Worm (Caenorhabditis elegans) whole organism, L4 larva: ENCODE data around the gene sld-5.
A peak's percentile ranks its signal among the peaks of the same experiment; 100 is the strongest.

Experiments
- F10B5.3 ChIP-seq: sonication (generic microtip); optimal IDR thresholded peaks from 2 replicates; lab custom pipeline; 2016; ENCODE audit warnings: mild to moderate bottlenecking, missing genetic modification characterization, missing compliant biosample characterization
- F26F4.8 ChIP-seq: fragments of 200-800 bp; sonication (Bioruptor generic); conservative IDR thresholded peaks from 2 replicates; pipeline ENCODE4 v1.3.6; 2022; ENCODE audit warnings: missing genetic modification characterization, missing compliant biosample characterization
- F37D6.2 ChIP-seq: sonication (generic microtip); optimal IDR thresholded peaks from 2 replicates; lab custom pipeline; 2016; ENCODE audit warnings: mild to moderate bottlenecking, missing genetic modification characterization, missing compliant biosample characterization
- F44E2.7 ChIP-seq: fragments of 200-800 bp; sonication (Bioruptor generic); IDR thresholded peaks from 2 replicates; pipeline ENCODE4 v2.1.2; 2022; ENCODE audit warnings: missing genetic modification characterization, missing compliant biosample characterization
- F49E8.2 ChIP-seq: sonication (generic microtip); optimal IDR thresholded peaks from 2 replicates; lab custom pipeline; 2016; ENCODE audit warnings: missing compliant biosample characterization, mild to moderate bottlenecking, missing genetic modification characterization, borderline replicate concordance
- T26A8.4 ChIP-seq: fragments of 200-800 bp; sonication (Bioruptor generic); IDR thresholded peaks from 2 replicates; pipeline ENCODE4 v1.3.6; 2022; ENCODE audit warnings: missing genetic modification characterization, missing compliant biosample characterization
- Y48G9A.11 ChIP-seq: fragments of 200-800 bp; sonication (Bioruptor generic); IDR thresholded peaks from 2 replicates; pipeline ENCODE4 v1.3.6; 2022; ENCODE audit warnings: missing genetic modification reagents, missing genetic modification characterization, missing compliant biosample characterization
- Y75B8A.6 ChIP-seq: fragments of 200-800 bp; sonication (Bioruptor generic); IDR thresholded peaks from 2 replicates; pipeline ENCODE4 v1.3.6; 2022; ENCODE audit warnings: missing genetic modification reagents, missing genetic modification characterization, missing compliant biosample characterization
- ZK337.2 ChIP-seq: fragments of 200-800 bp; sonication (Bioruptor generic); IDR thresholded peaks from 2 replicates; pipeline ENCODE4 v1.3.6; 2022; ENCODE audit warnings: missing genetic modification reagents, missing genetic modification characterization, missing compliant biosample characterization
- ZK546.5 ChIP-seq, 2 experiments: sonication (generic microtip); optimal IDR thresholded peaks; 2 replicates each; lab custom pipeline; 2017; ENCODE audit warnings: missing biosample characterization in 2 of 2, missing genetic modification characterization in 2 of 2
- aha-1 ChIP-seq: fragments of 150-350 bp; peaks from one replicate; lab custom pipeline; 2014; ENCODE audit warnings: missing biosample characterization, missing genetic modification characterization
- ama-1 ChIP-seq: fragments of 150-350 bp; optimal IDR thresholded peaks from 2 replicates; lab custom pipeline; 2014; ENCODE audit warnings: inconsistent platforms, mixed read lengths
- attf-4 ChIP-seq: sonication (generic microtip); optimal IDR thresholded peaks from 3 replicates; lab custom pipeline; 2017; ENCODE audit warnings: missing biosample characterization, missing genetic modification characterization
- ceh-20 ChIP-seq: fragments of 200-800 bp; sonication (Bioruptor generic); IDR thresholded peaks from 2 replicates; pipeline ENCODE4 v1.3.6; 2022; ENCODE audit warnings: missing genetic modification reagents, missing genetic modification characterization, missing compliant biosample characterization
- ceh-28 ChIP-seq: fragments of 150-350 bp; optimal IDR thresholded peaks from 2 replicates; lab custom pipeline; 2014; ENCODE audit warnings: missing biosample characterization, missing genetic modification reagents, missing genetic modification characterization
- ceh-32 ChIP-seq: sonication (generic microtip); optimal IDR thresholded peaks from 2 replicates; lab custom pipeline; 2016; ENCODE audit warnings: mild to moderate bottlenecking, missing genetic modification characterization, missing compliant biosample characterization; ENCODE audit not compliant: poor library complexity
- ces-1 ChIP-seq: fragments of 150-350 bp; sonication (generic microtip); optimal IDR thresholded peaks from 4 replicates; lab custom pipeline; 2014; ENCODE audit warnings: missing biosample characterization, missing genetic modification reagents, missing genetic modification characterization
- ctbp-1 ChIP-seq: fragments of 200-800 bp; sonication (Bioruptor generic); IDR thresholded peaks from 2 replicates; pipeline ENCODE4 v1.3.6; 2022; ENCODE audit warnings: missing genetic modification reagents, missing genetic modification characterization, missing compliant biosample characterization
- daf-12 ChIP-seq: fragments of 150-350 bp; optimal IDR thresholded peaks from 2 replicates; lab custom pipeline; 2014; ENCODE audit warnings: missing biosample characterization, missing genetic modification reagents, missing genetic modification characterization
- daf-16 ChIP-seq, 3 experiments: sonication (generic microtip); optimal IDR thresholded peaks; 2 replicates each; lab custom pipeline; 2016 to 2017; ENCODE audit warnings: missing genetic modification characterization in 3 of 3, missing genetic modification reagents in 3 of 3, mild to moderate bottlenecking in 2 of 3, missing compliant biosample characterization in 2 of 3, missing biosample characterization in 1 of 3, moderate library complexity in 1 of 3
- daf-19 ChIP-seq: fragments of 200-800 bp; sonication (Bioruptor generic); conservative IDR thresholded peaks from 2 replicates; pipeline ENCODE4 v1.3.6; 2022; ENCODE audit warnings: missing genetic modification characterization, missing compliant biosample characterization
- dpl-1 ChIP-seq: fragments of 150-350 bp; optimal IDR thresholded peaks from 2 replicates; lab custom pipeline; 2014; ENCODE audit warnings: missing biosample characterization, missing genetic modification reagents, missing genetic modification characterization
- duxl-1 ChIP-seq: sonication (generic microtip); optimal IDR thresholded peaks from 2 replicates; lab custom pipeline; 2016; ENCODE audit warnings: mild to moderate bottlenecking, missing genetic modification characterization, moderate library complexity, missing compliant biosample characterization; ENCODE audit not compliant: poor library complexity
- fos-1 ChIP-seq: fragments of 150-350 bp; optimal IDR thresholded peaks from 2 replicates; lab custom pipeline; 2014; ENCODE audit warnings: missing biosample characterization, missing genetic modification characterization
- hmg-1.1 ChIP-seq: fragments of 200-800 bp; sonication (Bioruptor generic); IDR thresholded peaks from 2 replicates; pipeline ENCODE4 v1.3.6; 2022; ENCODE audit warnings: missing genetic modification reagents, missing genetic modification characterization, missing compliant biosample characterization
- lim-7 ChIP-seq: fragments of 200-800 bp; sonication (Bioruptor generic); IDR thresholded peaks from 2 replicates; pipeline ENCODE4 v1.3.6; 2022; ENCODE audit warnings: missing genetic modification characterization, missing compliant biosample characterization
- lin-13 ChIP-seq: fragments of 150-350 bp; optimal IDR thresholded peaks from 2 replicates; lab custom pipeline; 2014; ENCODE audit warnings: missing biosample characterization, missing genetic modification reagents, missing genetic modification characterization
- lin-38 ChIP-seq: fragments of 200-800 bp; sonication (Bioruptor generic); IDR thresholded peaks from 2 replicates; pipeline ENCODE4 v1.3.6; 2022; ENCODE audit warnings: missing genetic modification reagents, missing genetic modification characterization, missing compliant biosample characterization
- madf-5 ChIP-seq, 2 experiments: fragments of 200-800 bp; sonication (Bioruptor generic); IDR thresholded peaks; 2 replicates each; pipeline ENCODE4 v1.3.6; 2022; ENCODE audit warnings: missing compliant biosample characterization in 2 of 2, missing genetic modification characterization in 2 of 2
- madf-9 ChIP-seq: fragments of 200-800 bp; sonication (Bioruptor generic); conservative IDR thresholded peaks from 2 replicates; pipeline ENCODE4 v1.3.6; 2022; ENCODE audit warnings: missing genetic modification reagents, missing genetic modification characterization, missing compliant biosample characterization
- mep-1 ChIP-seq: fragments of 150-350 bp; sonication (generic microtip); optimal IDR thresholded peaks from 3 replicates; lab custom pipeline; 2014; ENCODE audit warnings: missing biosample characterization, missing genetic modification characterization
- mxl-2 ChIP-seq: fragments of 200-800 bp; sonication (Bioruptor generic); conservative IDR thresholded peaks from 2 replicates; pipeline ENCODE4 v1.3.6; 2022; ENCODE audit warnings: missing genetic modification reagents, missing genetic modification characterization, missing compliant biosample characterization
- nhr-102 ChIP-seq: sonication (generic microtip); optimal IDR thresholded peaks from 2 replicates; lab custom pipeline; 2016; ENCODE audit warnings: mild to moderate bottlenecking, missing genetic modification characterization, moderate library complexity, missing compliant biosample characterization
- nhr-111 ChIP-seq: fragments of 200-800 bp; sonication (Bioruptor generic); optimal IDR thresholded peaks from 2 replicates; lab custom pipeline; 2018; ENCODE audit warnings: mild to moderate bottlenecking, missing genetic modification characterization, missing compliant biosample characterization
- nhr-237 ChIP-seq: sonication (generic microtip); optimal IDR thresholded peaks from 2 replicates; lab custom pipeline; 2017; ENCODE audit warnings: missing biosample characterization, missing genetic modification characterization
- nhr-25 ChIP-seq: sonication (generic microtip); optimal IDR thresholded peaks from 2 replicates; lab custom pipeline; 2017; ENCODE audit warnings: missing genetic modification characterization, mild to moderate bottlenecking, missing compliant biosample characterization, antibody characterized with exemption, moderate library complexity, borderline replicate concordance; ENCODE audit not compliant: insufficient read depth
- nhr-41 ChIP-seq: fragments of 200-800 bp; sonication (Bioruptor generic); IDR thresholded peaks from 2 replicates; pipeline ENCODE4 v1.3.6; 2022; ENCODE audit warnings: missing genetic modification reagents, missing genetic modification characterization, missing compliant biosample characterization
- nhr-76 ChIP-seq: fragments of 150-350 bp; optimal IDR thresholded peaks from 2 replicates; lab custom pipeline; 2014; ENCODE audit warnings: missing biosample characterization, missing genetic modification characterization
- pha-4 ChIP-seq, 2 experiments: fragments of 150-350 bp in 1 of 2; fragments of 200-800 bp in 1 of 2; sonication (Bioruptor generic) in 1 of 2; IDR thresholded peaks in 1 of 2; optimal IDR thresholded peaks in 1 of 2; 2 replicates each; pipeline versions ENCODE4 v1.3.6 to Lab custom; 2014 to 2022; ENCODE audit warnings: missing genetic modification characterization in 2 of 2, missing genetic modification reagents in 2 of 2, missing biosample characterization in 1 of 2, missing compliant biosample characterization in 1 of 2
- rbr-2 ChIP-seq: sonication (generic microtip); optimal IDR thresholded peaks from 2 replicates; lab custom pipeline; 2016; ENCODE audit warnings: missing genotype, missing genetic modification characterization, missing compliant biosample characterization
- snpc-1.2 ChIP-seq: fragments of 200-800 bp; sonication (Bioruptor generic); IDR thresholded peaks from 2 replicates; pipeline ENCODE4 v1.3.6; 2022; ENCODE audit warnings: missing genetic modification reagents, missing genetic modification characterization, missing compliant biosample characterization
- spr-1 ChIP-seq: sonication (generic microtip); optimal IDR thresholded peaks from 2 replicates; lab custom pipeline; 2016; ENCODE audit warnings: mild to moderate bottlenecking, missing genetic modification characterization, missing compliant biosample characterization
- unc-130 ChIP-seq: sonication (generic microtip); optimal IDR thresholded peaks from 2 replicates; lab custom pipeline; 2016; ENCODE audit warnings: missing genetic modification reagents, missing genetic modification characterization, missing compliant biosample characterization
- zfp-3 ChIP-seq: fragments of 200-800 bp; sonication (Bioruptor generic); conservative IDR thresholded peaks from 2 replicates; pipeline ENCODE4 v1.3.6; 2022; ENCODE audit warnings: missing genetic modification reagents, missing genetic modification characterization, missing compliant biosample characterization
- zip-2 ChIP-seq: fragments of 150-350 bp; optimal IDR thresholded peaks from 2 replicates; lab custom pipeline; 2014; ENCODE audit warnings: missing biosample characterization, missing genetic modification characterization
- ztf-7 ChIP-seq: fragments of 150-350 bp; optimal IDR thresholded peaks from 2 replicates; lab custom pipeline; 2014; ENCODE audit warnings: missing biosample characterization, missing genetic modification characterization

The sld-5 gene

ce11 chrV:20266992-20267391, 29.4 kb upstream of the sld-5 start, which contains the start of gene mdt-17:
TSS of gene mdt-17 (minus strand) at chrV:20267247.
- TF ChIP-seq ama-1 (lab: Kevin White, UChicago) (peak; percentile 18), F10B5.3 (tag; lab: Kevin White, UChicago) (no peak), lim-7 (GFP tag; lab: Robert Waterston, UW) (no peak), aha-1 (peak; percentile 72), ctbp-1 (GFP tag; lab: Robert Waterston, UW) (0 out of 2 replicates have a peak, but pooled peaks have one; percentile 40), lin-38 (GFP tag; lab: Robert Waterston, UW) (peak; percentile 50), F26F4.8 (GFP tag; lab: Robert Waterston, UW) (0 out of 2 replicates have a peak, but pooled peaks have one; percentile 26), ZK337.2 (GFP tag; lab: Robert Waterston, UW) (no peak), pha-4 (GFP tag; IDR thresholded peaks at IDR 0.05; lab: Robert Waterston, UW) (peak; percentile 52; the same call in 1 of the 2 replicates), pha-4 (tag; optimal IDR thresholded peaks at IDR 0.05; lab: Kevin White, UChicago) (no peak), Y48G9A.11 (GFP tag; lab: Robert Waterston, UW) (0 out of 2 replicates have a peak, but pooled peaks have one; percentile 52), attf-4 (tag; lab: Kevin White, UChicago) (no peak), daf-16 (GFP tag; optimal IDR thresholded peaks at IDR 0.05; lab: Kevin White, UChicago) (no peak), daf-16 (tag; optimal IDR thresholded peaks at IDR 0.05; lab: Kevin White, UChicago) (peak; percentile 5)

DNA sequence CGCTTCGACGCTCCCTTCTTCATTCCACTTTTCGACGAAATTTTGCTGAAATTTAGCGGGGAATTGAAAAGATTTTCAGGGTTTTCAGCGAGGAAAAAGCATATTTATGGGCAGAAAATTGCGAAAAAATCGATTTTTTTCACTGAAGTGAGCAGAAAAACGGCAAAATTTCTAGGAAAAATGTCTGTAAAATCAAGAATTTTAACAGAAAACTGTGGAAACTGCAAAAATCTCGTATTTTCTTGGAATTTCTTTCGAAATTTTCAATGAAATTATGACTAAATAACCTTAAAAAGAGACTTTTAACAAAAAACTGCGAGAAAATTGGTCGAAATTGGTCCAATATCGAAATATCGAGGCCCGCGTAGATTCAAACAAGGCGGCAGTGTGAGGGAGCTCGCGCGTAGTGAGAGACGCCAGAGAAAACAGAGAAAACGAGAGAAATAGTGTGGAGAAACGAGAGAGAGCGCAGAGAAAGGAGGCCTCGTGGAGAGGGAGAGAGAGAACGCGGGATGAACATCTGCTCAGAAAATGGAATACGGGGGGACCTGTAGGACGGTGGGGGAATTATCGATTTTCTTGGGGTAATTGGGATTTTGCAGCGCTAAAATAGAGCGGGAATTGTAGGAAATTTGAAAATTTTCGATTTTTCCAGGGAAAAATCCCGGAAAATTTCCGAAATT, 12.0 kb upstream of the sld-5 start, which contains the start of gene swsn-1:
Gene swsn-1, minus strand, starts transcription at position 51 of the 683 bp plus-strand sequence.
- no peak for TF ChIP-seq ceh-20
- TF ChIP-seq ceh-32 (tag; lab: Kevin White, UChicago) = no peak
- no peak for TF ChIP-seq mxl-2 (GFP tag; lab: Robert Waterston, UW)
- TF ChIP-seq F26F4.8 (GFP tag; lab: Robert Waterston, UW) = no peak
- no peak for TF ChIP-seq nhr-111 (GFP tag; lab: Kevin White, UChicago)
- TF ChIP-seq duxl-1 (tag; lab: Kevin White, UChicago) = no peak
- TF ChIP-seq fos-1 (tag; lab: Kevin White, UChicago) = no peak
- no peak for TF ChIP-seq nhr-237
- no peak for TF ChIP-seq ces-1 (GFP tag; lab: Kevin White, UChicago)
- TF ChIP-seq ceh-28 (tag; lab: Kevin White, UChicago) = peak; percentile 11
- no peak for TF ChIP-seq F44E2.7 (GFP tag; lab: Robert Waterston, UW)
- peak; percentile 52 for TF ChIP-seq lin-13 (GFP tag; lab: Kevin White, UChicago)
- no peak for TF ChIP-seq spr-1 (tag; lab: Kevin White, UChicago)
- TF ChIP-seq ztf-7 (tag; lab: Kevin White, UChicago) = no peak
- no peak for TF ChIP-seq Y75B8A.6 (GFP tag; lab: Robert Waterston, UW)
- TF ChIP-seq lin-38 (GFP tag; lab: Robert Waterston, UW) = peak; percentile 42; the same call in 1 of the 2 replicates
- no peak for TF ChIP-seq daf-19
- TF ChIP-seq unc-130 (GFP tag; lab: Kevin White, UChicago) = no peak
- no peak for TF ChIP-seq F49E8.2 (tag; lab: Kevin White, UChicago)
- peak; percentile 34 for TF ChIP-seq dpl-1 (GFP tag; lab: Kevin White, UChicago)
- TF ChIP-seq madf-5 (GFP tag; IDR thresholded peaks at IDR 0.05; lab: Robert Waterston, UW) = no peak
- TF ChIP-seq zfp-3 = no peak
- TF ChIP-seq nhr-25 (tag; lab: Kevin White, UChicago) = no peak
- no peak for TF ChIP-seq F10B5.3 (tag; lab: Kevin White, UChicago)
- no peak for TF ChIP-seq nhr-102 (tag; lab: Kevin White, UChicago)
- TF ChIP-seq ZK546.5 (tag; optimal IDR thresholded peaks at IDR 0.05; lab: Kevin White, UChicago) = no peak
- TF ChIP-seq attf-4 (tag; lab: Kevin White, UChicago) = no peak
- TF ChIP-seq snpc-1.2 (GFP tag; lab: Robert Waterston, UW) = no peak
- TF ChIP-seq F37D6.2 (tag; lab: Kevin White, UChicago) = no peak
- TF ChIP-seq nhr-41 (GFP tag; lab: Robert Waterston, UW) = no peak
- no peak for TF ChIP-seq madf-9 (GFP tag; lab: Robert Waterston, UW)
- TF ChIP-seq hmg-1.1 (GFP tag; lab: Robert Waterston, UW) = peak; percentile 78
- TF ChIP-seq nhr-76 (tag; lab: Kevin White, UChicago) = no peak
- peak; percentile 22 for TF ChIP-seq mep-1 (tag; lab: Kevin White, UChicago)
- TF ChIP-seq daf-12 (tag; lab: Kevin White, UChicago) = no peak
- TF ChIP-seq T26A8.4 = no peak
- TF ChIP-seq rbr-2 (tag; lab: Kevin White, UChicago) = peak; percentile 12
- TF ChIP-seq zip-2 = no peak
- no peak for TF ChIP-seq Y48G9A.11 (GFP tag; lab: Robert Waterston, UW)
